Worm (Caenorhabditis elegans) whole organism, L1 larva: ENCODE results near the gene mrpl-53.

ENCODE experiments used
- C04F5.9 ChIP-seq: sonication (generic microtip); optimal IDR thresholded peaks from 2 replicates; lab custom pipeline; 2016; ENCODE audit warnings: missing genetic modification characterization, missing compliant biosample characterization
- C16A3.4 ChIP-seq: fragments of 150-350 bp; optimal IDR thresholded peaks from 2 replicates; lab custom pipeline; 2014; ENCODE audit warnings: missing biosample characterization, missing genetic modification characterization
- C34B4.2 ChIP-seq: sonication (generic microtip); optimal IDR thresholded peaks from 2 replicates; lab custom pipeline; 2017; ENCODE audit warnings: mild to moderate bottlenecking, missing genetic modification characterization, missing compliant biosample characterization
- F16B12.6 ChIP-seq: fragments of 150-350 bp; optimal IDR thresholded peaks from 2 replicates; lab custom pipeline; 2014; ENCODE audit warnings: missing biosample characterization, missing genetic modification characterization
- Y116A8C.19 ChIP-seq: sonication (generic microtip); optimal IDR thresholded peaks from 2 replicates; lab custom pipeline; 2016; ENCODE audit warnings: missing compliant biosample characterization, missing genetic modification characterization, borderline replicate concordance
- ama-1 ChIP-seq: fragments of 150-350 bp; optimal IDR thresholded peaks from 2 replicates; lab custom pipeline; 2014
- blmp-1 ChIP-seq: fragments of 150-350 bp; optimal IDR thresholded peaks from 2 replicates; lab custom pipeline; 2014; ENCODE audit warnings: missing biosample characterization, missing genetic modification characterization
- ceh-88 ChIP-seq: fragments of 200-800 bp; sonication (Bioruptor generic); IDR thresholded peaks from 2 replicates; pipeline ENCODE4 v1.3.6; 2022; ENCODE audit warnings: missing genetic modification characterization, missing compliant biosample characterization
- dpl-1 ChIP-seq, 3 experiments: fragments of 150-350 bp in 2 of 3; sonication (generic microtip) in 1 of 3; optimal IDR thresholded peaks; 2 replicates each; lab custom pipeline; 2014 to 2017; ENCODE audit warnings: missing biosample characterization in 3 of 3, missing genetic modification characterization in 3 of 3, missing genetic modification reagents in 3 of 3
- efl-1 ChIP-seq, 4 experiments: fragments of 150-350 bp; optimal IDR thresholded peaks in 3 of 4; peaks in 1 of 4; 1 replicate in 1 of 4; 2 replicates in 3 of 4; lab custom pipeline; 2014; ENCODE audit warnings: missing biosample characterization in 2 of 4, missing genetic modification characterization in 2 of 4, missing genetic modification reagents in 2 of 4
- egl-13 ChIP-seq: sonication (generic microtip); optimal IDR thresholded peaks from 2 replicates; lab custom pipeline; 2016; ENCODE audit warnings: missing genotype, missing genetic modification reagents, missing genetic modification characterization, missing compliant biosample characterization
- elt-3 ChIP-seq, 6 experiments: fragments of 150-350 bp in 1 of 6; sonication (generic microtip); optimal IDR thresholded peaks; 2 replicates each; lab custom pipeline; 2017 to 2018; ENCODE audit warnings: missing biosample characterization in 6 of 6, missing genetic modification characterization in 6 of 6, inconsistent platforms in 1 of 6
- fkh-10 ChIP-seq: sonication (generic microtip); optimal IDR thresholded peaks from 2 replicates; lab custom pipeline; 2017; ENCODE audit warnings: missing biosample characterization, missing genetic modification reagents, missing genetic modification characterization
- fkh-8 ChIP-seq: sonication (generic microtip); optimal IDR thresholded peaks from 2 replicates; lab custom pipeline; 2016; ENCODE audit warnings: mild to moderate bottlenecking, missing genetic modification characterization, missing compliant biosample characterization
- fos-1 ChIP-seq: fragments of 150-350 bp; optimal IDR thresholded peaks from 2 replicates; lab custom pipeline; 2014; ENCODE audit warnings: missing biosample characterization, missing genetic modification characterization
- hlh-17 ChIP-seq: fragments of 200-800 bp; sonication (Bioruptor generic); optimal IDR thresholded peaks from 2 replicates; lab custom pipeline; 2018; ENCODE audit warnings: missing genetic modification characterization, mild to moderate bottlenecking, missing compliant biosample characterization, moderate library complexity, borderline replicate concordance
- hpl-2 ChIP-seq: fragments of 150-350 bp; optimal IDR thresholded peaks from 2 replicates; lab custom pipeline; 2014; ENCODE audit warnings: missing biosample characterization, missing genetic modification reagents, missing genetic modification characterization
- irx-1 ChIP-seq: sonication (generic microtip); optimal IDR thresholded peaks from 2 replicates; lab custom pipeline; 2016; ENCODE audit warnings: missing genetic modification characterization, missing compliant biosample characterization
- lin-13 ChIP-seq: fragments of 150-350 bp; optimal IDR thresholded peaks from 2 replicates; lab custom pipeline; 2014; ENCODE audit warnings: missing biosample characterization, missing genetic modification reagents, missing genetic modification characterization
- lin-14 ChIP-seq: fragments of 200-800 bp; sonication (Bioruptor generic); optimal IDR thresholded peaks from 2 replicates; lab custom pipeline; 2018; ENCODE audit warnings: mild to moderate bottlenecking, missing genetic modification characterization, moderate library complexity, missing compliant biosample characterization
- lin-15B ChIP-seq: fragments of 150-350 bp; sonication (generic microtip); optimal IDR thresholded peaks from 3 replicates; lab custom pipeline; 2014; ENCODE audit warnings: missing biosample characterization, missing genetic modification characterization
- lin-39 ChIP-seq: fragments of 150-350 bp; optimal IDR thresholded peaks from 2 replicates; lab custom pipeline; 2014; ENCODE audit warnings: missing biosample characterization, missing genetic modification reagents, missing genetic modification characterization
- lsy-2 ChIP-seq, 2 experiments: fragments of 150-350 bp; optimal IDR thresholded peaks; 2 replicates each; lab custom pipeline; 2014; ENCODE audit warnings: missing biosample characterization in 2 of 2, missing genetic modification characterization in 2 of 2
- mab-9 ChIP-seq: fragments of 200-800 bp; sonication (Bioruptor generic); IDR thresholded peaks from 2 replicates; pipeline ENCODE4 v1.3.6; 2022; ENCODE audit warnings: missing genetic modification reagents, missing genetic modification characterization, missing compliant biosample characterization
- mdl-1 ChIP-seq, 2 experiments: fragments of 150-350 bp; optimal IDR thresholded peaks; 2 replicates each; lab custom pipeline; 2014 to 2017; ENCODE audit warnings: missing biosample characterization in 2 of 2, missing genetic modification characterization in 2 of 2, inconsistent platforms in 1 of 2
- mef-2 ChIP-seq: fragments of 150-350 bp; optimal IDR thresholded peaks from 2 replicates; lab custom pipeline; 2014; ENCODE audit warnings: missing biosample characterization, missing genetic modification characterization
- nhr-11 ChIP-seq: fragments of 150-350 bp; optimal IDR thresholded peaks from 2 replicates; lab custom pipeline; 2014; ENCODE audit warnings: missing biosample characterization, missing genetic modification characterization
- nhr-19 ChIP-seq: fragments of 200-800 bp; sonication (Bioruptor generic); conservative IDR thresholded peaks from 2 replicates; pipeline ENCODE4 v1.3.6; 2022; ENCODE audit warnings: missing genetic modification characterization, missing compliant biosample characterization
- nhr-20 ChIP-seq: sonication (generic microtip); optimal IDR thresholded peaks from 2 replicates; lab custom pipeline; 2016; ENCODE audit warnings: mild to moderate bottlenecking, missing genetic modification characterization, missing compliant biosample characterization
- nhr-28 ChIP-seq: fragments of 150-350 bp; optimal IDR thresholded peaks from 2 replicates; lab custom pipeline; 2014; ENCODE audit warnings: missing biosample characterization, missing genetic modification characterization
- nhr-47 ChIP-seq: sonication (generic microtip); optimal IDR thresholded peaks from 2 replicates; lab custom pipeline; 2016; ENCODE audit warnings: mild to moderate bottlenecking, missing genetic modification characterization, moderate library complexity, missing compliant biosample characterization
- nhr-76 ChIP-seq: sonication (generic microtip); optimal IDR thresholded peaks from 2 replicates; lab custom pipeline; 2017; ENCODE audit warnings: missing biosample characterization, missing genetic modification characterization
- nhr-77 ChIP-seq: fragments of 150-350 bp; optimal IDR thresholded peaks from 2 replicates; lab custom pipeline; 2014; ENCODE audit warnings: missing biosample characterization, missing genetic modification characterization
- nhr-85 ChIP-seq: sonication (generic microtip); peaks from one replicate; lab custom pipeline; 2016; ENCODE audit warnings: missing genetic modification characterization, inconsistent platforms, missing compliant biosample characterization
- nhr-90 ChIP-seq: sonication (generic microtip); optimal IDR thresholded peaks from 2 replicates; lab custom pipeline; 2016; ENCODE audit warnings: mild to moderate bottlenecking, missing genetic modification characterization, missing compliant biosample characterization; ENCODE audit not compliant: poor library complexity
- pag-3 ChIP-seq: sonication (generic microtip); optimal IDR thresholded peaks from 2 replicates; lab custom pipeline; 2017; ENCODE audit warnings: missing genetic modification characterization, mild to moderate bottlenecking, missing compliant biosample characterization, antibody characterized with exemption, borderline replicate concordance; ENCODE audit not compliant: insufficient read depth
- pqm-1 ChIP-seq: sonication (generic microtip); optimal IDR thresholded peaks from 3 replicates; lab custom pipeline; 2017; ENCODE audit warnings: missing biosample characterization, missing genetic modification characterization
- rnt-1 ChIP-seq: sonication (generic microtip); optimal IDR thresholded peaks from 2 replicates; lab custom pipeline; 2016; ENCODE audit warnings: mild to moderate bottlenecking, missing genetic modification characterization, moderate library complexity, missing compliant biosample characterization
- snu-23 ChIP-seq: sonication (generic microtip); optimal IDR thresholded peaks from 2 replicates; lab custom pipeline; 2016; ENCODE audit warnings: missing genetic modification characterization, missing compliant biosample characterization
- sptf-1 ChIP-seq: fragments of 150-350 bp; optimal IDR thresholded peaks from 2 replicates; lab custom pipeline; 2014; ENCODE audit warnings: missing biosample characterization, missing genetic modification characterization
- sup-37 ChIP-seq: fragments of 200-800 bp; sonication (Bioruptor generic); optimal IDR thresholded peaks from 2 replicates; lab custom pipeline; 2018; ENCODE audit warnings: mild to moderate bottlenecking, missing genetic modification characterization, missing compliant biosample characterization
- tlp-1 ChIP-seq: fragments of 150-350 bp; optimal IDR thresholded peaks from 2 replicates; lab custom pipeline; 2014; ENCODE audit warnings: missing biosample characterization, missing genetic modification characterization
- unc-30 ChIP-seq: sonication (generic microtip); optimal IDR thresholded peaks from 2 replicates; lab custom pipeline; 2017; ENCODE audit warnings: missing biosample characterization, missing genetic modification characterization
- unc-62 ChIP-seq: fragments of 150-350 bp; optimal IDR thresholded peaks from 2 replicates; lab custom pipeline; 2014; ENCODE audit warnings: missing biosample characterization, missing genetic modification reagents, missing genetic modification characterization
- unc-86 ChIP-seq: sonication (generic microtip); optimal IDR thresholded peaks from 2 replicates; lab custom pipeline; 2016; ENCODE audit warnings: missing genetic modification characterization, missing compliant biosample characterization
- unc-98 ChIP-seq: fragments of 200-800 bp; sonication (Bioruptor generic); IDR thresholded peaks from 2 replicates; pipeline ENCODE4 v1.3.6; 2022; ENCODE audit warnings: missing genetic modification characterization, missing compliant biosample characterization
- xbp-1 ChIP-seq: sonication (generic microtip); optimal IDR thresholded peaks from 2 replicates; lab custom pipeline; 2016; ENCODE audit warnings: missing genetic modification characterization, missing compliant biosample characterization

Gene mrpl-53

ce11 chrII:9604685-9605084 is 7.3 kb downstream of the mrpl-53 start:
- TF ChIP-seq xbp-1 (no peak), dpl-1 (GFP tag; optimal IDR thresholded peaks at IDR 0.05; lab: Kevin White, UChicago) (no peak), ama-1 (lab: Kevin White, UChicago) (peak; percentile 60), lin-39 (tag; lab: Kevin White, UChicago) (no peak)

ce11 chrII:9605336-9605735 is 7.9 kb downstream of the mrpl-53 start, which contains the start of gene nhr-19:
Gene nhr-19, minus strand, starts transcription at chrII:9605526.
- TF ChIP-seq lin-15B (tag; lab: Kevin White, UChicago), result no peak
- no peak for TF ChIP-seq dpl-1 (GFP tag; optimal IDR thresholded peaks at IDR 0.05; lab: Kevin White, UChicago)
- no peak for TF ChIP-seq C04F5.9
- no peak for TF ChIP-seq unc-62
- no peak for TF ChIP-seq nhr-76 (tag; lab: Kevin White, UChicago)
- peak; percentile 50 for TF ChIP-seq nhr-20
- TF ChIP-seq C16A3.4 (tag; lab: Kevin White, UChicago), result peak; percentile 30
- peak; percentile 8 for TF ChIP-seq snu-23 (GFP tag; lab: Kevin White, UChicago)
- TF ChIP-seq fkh-8 (tag; lab: Kevin White, UChicago), result no peak
- no peak for TF ChIP-seq unc-98 (GFP tag; lab: Robert Waterston, UW)
- no peak for TF ChIP-seq F16B12.6 (tag; lab: Kevin White, UChicago)
- TF ChIP-seq unc-30 (tag; lab: Kevin White, UChicago), result no peak
- no peak for TF ChIP-seq hpl-2 (GFP tag; lab: Kevin White, UChicago)
- TF ChIP-seq nhr-90 (tag; lab: Kevin White, UChicago), result no peak
- TF ChIP-seq nhr-85 (tag; lab: Kevin White, UChicago), result no peak
- TF ChIP-seq lin-14 (GFP tag; lab: Kevin White, UChicago), result peak; percentile 65
- peak in 1 of 2 experiments; percentile 13 for TF ChIP-seq lsy-2 (tag; optimal IDR thresholded peaks at IDR 0.05; lab: Kevin White, UChicago)
- no peak for TF ChIP-seq elt-3 (tag; optimal IDR thresholded peaks at IDR 0.05; lab: Kevin White, UChicago)
- TF ChIP-seq lin-13 (GFP tag; lab: Kevin White, UChicago), result no peak
- TF ChIP-seq sup-37 (GFP tag; lab: Kevin White, UChicago), result no peak
- no peak for TF ChIP-seq hlh-17 (GFP tag; lab: Kevin White, UChicago)
- TF ChIP-seq mdl-1 (tag; optimal IDR thresholded peaks at IDR 0.05; lab: Kevin White, UChicago), result peak in 1 of 2 experiments; percentile 72
- TF ChIP-seq ama-1 (lab: Kevin White, UChicago), result peak; percentile 9
- no peak for TF ChIP-seq mef-2 (tag; lab: Kevin White, UChicago)
- no peak for TF ChIP-seq lin-39 (tag; lab: Kevin White, UChicago)
- TF ChIP-seq Y116A8C.19 (tag; lab: Kevin White, UChicago), result no peak
- no peak for TF ChIP-seq C34B4.2 (tag; lab: Kevin White, UChicago)
- no peak for TF ChIP-seq egl-13 (tag; lab: Kevin White, UChicago)
- no peak for TF ChIP-seq pag-3 (tag; lab: Kevin White, UChicago)
- TF ChIP-seq mab-9, result no peak
- no peak for TF ChIP-seq nhr-77 (tag; lab: Kevin White, UChicago)
- TF ChIP-seq efl-1 (optimal IDR thresholded peaks at IDR 0.05; lab: Kevin White, UChicago), result no peak
- no peak for TF ChIP-seq efl-1 (GFP tag; optimal IDR thresholded peaks at IDR 0.05 in 1 of 2; lab: Kevin White, UChicago)
- TF ChIP-seq nhr-47, result peak; percentile 3
- TF ChIP-seq tlp-1 (tag; lab: Kevin White, UChicago), result no peak
- no peak for TF ChIP-seq pqm-1 (tag; lab: Kevin White, UChicago)
- TF ChIP-seq ceh-88 (GFP tag; lab: Robert Waterston, UW), result no peak
- no peak for TF ChIP-seq unc-86 (tag; lab: Kevin White, UChicago)
- TF ChIP-seq sptf-1, result no peak
- peak; percentile 9 for TF ChIP-seq fos-1 (tag; lab: Kevin White, UChicago)
- no peak for TF ChIP-seq irx-1 (tag; lab: Kevin White, UChicago)
- TF ChIP-seq rnt-1 (tag; lab: Kevin White, UChicago), result no peak
- no peak for TF ChIP-seq nhr-11 (tag; lab: Kevin White, UChicago)
- no peak for TF ChIP-seq nhr-28 (tag; lab: Kevin White, UChicago)
- peak; percentile 71 for TF ChIP-seq nhr-19 (GFP tag; lab: Robert Waterston, UW)
- TF ChIP-seq fkh-10 (GFP tag; lab: Kevin White, UChicago), result no peak
- no peak for TF ChIP-seq blmp-1 (tag; lab: Kevin White, UChicago)
